Worm (Caenorhabditis elegans) whole organism, early embryonic: ENCODE data around the gene bckd-1A.

Source experiments
- ceh-36 ChIP-seq: sonication (generic microtip); optimal IDR thresholded peaks from 2 replicates; lab custom pipeline; 2016; ENCODE audit warnings: missing genetic modification characterization, inconsistent platforms, missing compliant biosample characterization
- flt-1 ChIP-seq: fragments of 200-800 bp; sonication (Bioruptor generic); IDR thresholded peaks from 2 replicates; pipeline ENCODE4 v1.3.6; 2022; ENCODE audit warnings: missing genetic modification characterization, missing compliant biosample characterization
- hmg-4 ChIP-seq: fragments of 200-800 bp; sonication (Bioruptor generic); optimal IDR thresholded peaks from 2 replicates; lab custom pipeline; 2018; ENCODE audit warnings: mild to moderate bottlenecking, missing genetic modification characterization, missing compliant biosample characterization
- tbx-37 ChIP-seq: fragments of 200-800 bp; sonication (Bioruptor generic); conservative IDR thresholded peaks from 2 replicates; pipeline ENCODE4 v1.3.6; 2022; ENCODE audit warnings: missing genetic modification reagents, missing genetic modification characterization, missing compliant biosample characterization

- no peak for TF ChIP-seq tbx-37 (GFP tag; lab: Robert Waterston, UW)
- TF ChIP-seq ceh-36 (tag; lab: Kevin White, UChicago) = no peak
- no peak for TF ChIP-seq flt-1
- no peak for TF ChIP-seq hmg-4 (GFP tag; lab: Kevin White, UChicago)
Measured at ce11 chrIII:12993055-12993454, 20.8 kb upstream of the bckd-1A start.
